Fruit fly (Drosophila melanogaster) whole organism, embryonic: ENCODE data around the gene cana.
A peak's percentile ranks its signal among the peaks of the same experiment; 100 is the strongest.

Experiments
- Blimp-1 ChIP-seq: fragments of 200-800 bp; sonication (Bioruptor generic); optimal IDR thresholded peaks from 3 replicates; lab custom pipeline; 2018; ENCODE audit warnings: missing biosample characterization, missing genetic modification characterization, mild to moderate bottlenecking, moderate library complexity, missing genetic modification reagents
- CG10267 ChIP-seq: fragments of 200-800 bp; sonication (Bioruptor generic); optimal IDR thresholded peaks from 2 replicates; lab custom pipeline; 2018; ENCODE audit warnings: missing biosample characterization, mild to moderate bottlenecking, missing genetic modification characterization, moderate library complexity
- CG10979 ChIP-seq: fragments of 200-800 bp; sonication (Bioruptor generic); optimal IDR thresholded peaks from 2 replicates; lab custom pipeline; 2018; ENCODE audit warnings: missing biosample characterization, mild to moderate bottlenecking, missing genetic modification characterization, moderate library complexity
- CG12659 ChIP-seq: fragments of 200-800 bp; sonication (Bioruptor generic); optimal IDR thresholded peaks from 3 replicates; lab custom pipeline; 2017; ENCODE audit warnings: mild to moderate bottlenecking, missing biosample characterization, missing genetic modification reagents, missing genetic modification characterization
- CG13424 ChIP-seq: fragments of 200-800 bp; sonication (Bioruptor generic); optimal IDR thresholded peaks from 2 replicates; lab custom pipeline; 2019; ENCODE audit warnings: missing biosample characterization, mild to moderate bottlenecking, missing genetic modification characterization, moderate library complexity
- CG14667 ChIP-seq: fragments of 200-800 bp; sonication (Bioruptor generic); IDR thresholded peaks from 2 replicates; pipeline ENCODE4 v1.3.6; 2022; ENCODE audit warnings: missing biosample characterization, missing genetic modification characterization
- CG14710 ChIP-seq: fragments of 200-800 bp; sonication (Bioruptor generic); optimal IDR thresholded peaks from 3 replicates; lab custom pipeline; 2019; ENCODE audit warnings: missing biosample characterization, mild to moderate bottlenecking, missing genetic modification characterization, moderate library complexity
- CG15696 ChIP-seq: fragments of 200-800 bp; sonication (Bioruptor generic); optimal IDR thresholded peaks from 2 replicates; lab custom pipeline; 2019; ENCODE audit warnings: missing biosample characterization, mild to moderate bottlenecking, missing genetic modification characterization, moderate library complexity
- CG17361 ChIP-seq: fragments of 200-800 bp; sonication (Bioruptor generic); IDR thresholded peaks from 3 replicates; pipeline ENCODE4 v1.3.6; 2022; ENCODE audit warnings: missing biosample characterization, missing genetic modification characterization
- CG18262 ChIP-seq: fragments of 200-800 bp; optimal IDR thresholded peaks from 3 replicates; lab custom pipeline; 2019; ENCODE audit warnings: missing biosample characterization, mild to moderate bottlenecking, missing genetic modification characterization, moderate library complexity
- CG2712 ChIP-seq: fragments of 200-800 bp; optimal IDR thresholded peaks from 3 replicates; lab custom pipeline; 2019; ENCODE audit warnings: missing biosample characterization, mild to moderate bottlenecking, missing genetic modification characterization, moderate library complexity
- CG32772 ChIP-seq: fragments of 200-800 bp; sonication (Bioruptor generic); IDR thresholded peaks from 2 replicates; pipeline ENCODE4 v1.3.6; 2022; ENCODE audit warnings: missing biosample characterization, missing genetic modification characterization
- CG3281 ChIP-seq: fragments of 200-800 bp; sonication (Bioruptor generic); optimal IDR thresholded peaks from 3 replicates; lab custom pipeline; 2017; ENCODE audit warnings: missing biosample characterization, mild to moderate bottlenecking, missing genetic modification characterization
- CG4730 ChIP-seq: fragments of 200-800 bp; sonication (Bioruptor generic); IDR thresholded peaks from 2 replicates; pipeline ENCODE4 v1.3.6; 2022; ENCODE audit warnings: missing biosample characterization, missing genetic modification characterization
- CG4820 ChIP-seq: fragments of 200-800 bp; sonication (Bioruptor generic); optimal IDR thresholded peaks from 3 replicates; lab custom pipeline; 2016; ENCODE audit warnings: missing biosample characterization, missing genetic modification characterization
- CG6689 ChIP-seq: fragments of 200-800 bp; sonication (Bioruptor generic); IDR thresholded peaks from 2 replicates; pipeline ENCODE4 v1.3.6; 2022; ENCODE audit warnings: missing biosample characterization, missing genetic modification characterization
- CG6791 ChIP-seq: fragments of 200-800 bp; sonication (Bioruptor generic); IDR thresholded peaks from 3 replicates; pipeline ENCODE4 v1.3.6; 2022; ENCODE audit warnings: missing biosample characterization, missing genetic modification characterization; ENCODE audit not compliant: partially characterized antibody
- CG8765 ChIP-seq: fragments of 200-800 bp; sonication (Bioruptor generic); IDR thresholded peaks from 2 replicates; pipeline ENCODE4 v1.3.6; 2022; ENCODE audit warnings: missing biosample characterization, missing genetic modification characterization
- CG9797 ChIP-seq: fragments of 200-800 bp; sonication (Bioruptor generic); optimal IDR thresholded peaks from 3 replicates; lab custom pipeline; 2018; ENCODE audit warnings: missing biosample characterization, mild to moderate bottlenecking, missing genetic modification characterization
- CTCF ChIP-seq: fragments of 200-800 bp; sonication (Bioruptor generic); optimal IDR thresholded peaks from 2 replicates; lab custom pipeline; 2017; ENCODE audit warnings: missing biosample characterization, mild to moderate bottlenecking, missing genetic modification characterization, moderate library complexity
- CrebB ChIP-seq: fragments of 200-800 bp; sonication (Bioruptor generic); optimal IDR thresholded peaks from 3 replicates; lab custom pipeline; 2018; ENCODE audit warnings: missing biosample characterization, mild to moderate bottlenecking, missing genetic modification characterization
- D19A ChIP-seq: fragments of 200-800 bp; optimal IDR thresholded peaks from 3 replicates; lab custom pipeline; 2019; ENCODE audit warnings: missing biosample characterization, mild to moderate bottlenecking, missing genetic modification characterization, moderate library complexity
- Doc2 ChIP-seq: fragments of 200-800 bp; sonication (Bioruptor generic); IDR thresholded peaks from 2 replicates; pipeline ENCODE4 v1.3.6; 2022; ENCODE audit warnings: missing biosample characterization, missing genetic modification characterization
- Drgx ChIP-seq: fragments of 200-800 bp; sonication (Bioruptor generic); IDR thresholded peaks from 2 replicates; pipeline ENCODE4 v1.3.6; 2022; ENCODE audit warnings: missing biosample characterization, missing genetic modification characterization
- ERR ChIP-seq: fragments of 200-800 bp; sonication (Bioruptor generic); optimal IDR thresholded peaks from 2 replicates; lab custom pipeline; 2016; ENCODE audit warnings: missing biosample characterization, missing genetic modification characterization
- Ets65A ChIP-seq: fragments of 200-800 bp; sonication (Bioruptor generic); peaks from one replicate; lab custom pipeline; 2016; ENCODE audit warnings: missing biosample characterization, missing genetic modification characterization
- Fer3 ChIP-seq: fragments of 200-800 bp; sonication (Bioruptor generic); optimal IDR thresholded peaks from 2 replicates; lab custom pipeline; 2018; ENCODE audit warnings: missing biosample characterization, mild to moderate bottlenecking, missing genetic modification characterization, moderate library complexity
- Gsc ChIP-seq: fragments of 200-800 bp; sonication (Bioruptor generic); IDR thresholded peaks from 2 replicates; pipeline ENCODE4 v1.3.6; 2022; ENCODE audit warnings: missing biosample characterization, missing genetic modification characterization
- Gug ChIP-seq: fragments of 200-800 bp; sonication (Bioruptor generic); IDR thresholded peaks from 4 replicates; pipeline ENCODE4 v1.3.6; 2022; ENCODE audit warnings: missing biosample characterization, missing genetic modification characterization
- HLH3B ChIP-seq: fragments of 200-800 bp; sonication (Bioruptor generic); IDR thresholded peaks from 2 replicates; pipeline ENCODE4 v1.3.6; 2022; ENCODE audit warnings: missing biosample characterization, missing genetic modification characterization
- MTF-1 ChIP-seq: fragments of 200-800 bp; sonication (Bioruptor generic); optimal IDR thresholded peaks from 2 replicates; lab custom pipeline; 2018; ENCODE audit warnings: missing biosample characterization, mild to moderate bottlenecking, missing genetic modification characterization, borderline replicate concordance
- NC2β ChIP-seq: fragments of 200-800 bp; sonication (Bioruptor generic); optimal IDR thresholded peaks from 2 replicates; lab custom pipeline; 2016; ENCODE audit warnings: missing biosample characterization, missing genetic modification characterization
- Opbp ChIP-seq: fragments of 200-800 bp; sonication (Bioruptor generic); IDR thresholded peaks from 3 replicates; pipeline ENCODE4 v1.3.6; 2022; ENCODE audit warnings: missing biosample characterization, missing genetic modification characterization; ENCODE audit not compliant: partially characterized antibody
- ara ChIP-seq: fragments of 200-800 bp; sonication (Bioruptor generic); IDR thresholded peaks from 2 replicates; pipeline ENCODE4 v1.3.6; 2022; ENCODE audit warnings: missing biosample characterization, missing genetic modification characterization
- cad ChIP-seq: fragments of >200 bp; optimal IDR thresholded peaks from 2 replicates; lab custom pipeline; 2017; ENCODE audit warnings: missing biosample characterization, missing genetic modification characterization
- cg ChIP-seq: fragments of 200-800 bp; sonication (Bioruptor generic); optimal IDR thresholded peaks from 3 replicates; lab custom pipeline; 2019; ENCODE audit warnings: missing biosample characterization, mild to moderate bottlenecking, missing genetic modification characterization, moderate library complexity
- chif ChIP-seq, 2 experiments: fragments of 200-800 bp; sonication (Bioruptor generic); optimal IDR thresholded peaks; 3 replicates each; lab custom pipeline; 2016; ENCODE audit warnings: missing biosample characterization in 2 of 2, missing genetic modification characterization in 2 of 2
- dan ChIP-seq: fragments of 200-800 bp; sonication (Bioruptor generic); IDR thresholded peaks from 2 replicates; pipeline ENCODE4 v1.3.6; 2022; ENCODE audit warnings: missing biosample characterization, missing genetic modification characterization
- eve ChIP-seq, 2 experiments: fragments of >200 bp; optimal IDR thresholded peaks; 2 replicates each; lab custom pipeline; 2017; ENCODE audit warnings: missing biosample characterization in 2 of 2, missing genetic modification characterization in 2 of 2
- ewg ChIP-seq: fragments of 200-800 bp; sonication (Bioruptor generic); optimal IDR thresholded peaks from 3 replicates; lab custom pipeline; 2017; ENCODE audit warnings: mild to moderate bottlenecking, missing biosample characterization, missing genetic modification reagents, missing genetic modification characterization
- fd102C ChIP-seq: fragments of 200-800 bp; sonication (Bioruptor generic); optimal IDR thresholded peaks from 2 replicates; lab custom pipeline; 2018; ENCODE audit warnings: missing biosample characterization, mild to moderate bottlenecking, missing genetic modification characterization, moderate library complexity
- fu2 ChIP-seq: fragments of 200-800 bp; sonication (Bioruptor generic); optimal IDR thresholded peaks from 2 replicates; lab custom pipeline; 2016; ENCODE audit warnings: missing biosample characterization, missing genetic modification characterization
- gt ChIP-seq: fragments of 200-800 bp; sonication (Bioruptor generic); IDR thresholded peaks from 2 replicates; pipeline ENCODE4 v1.3.6; 2022; ENCODE audit warnings: missing biosample characterization, missing genetic modification characterization
- nmo ChIP-seq: fragments of 200-800 bp; sonication (Bioruptor generic); optimal IDR thresholded peaks from 2 replicates; lab custom pipeline; 2018; ENCODE audit warnings: missing biosample characterization, mild to moderate bottlenecking, missing genetic modification characterization, moderate library complexity
- phol ChIP-seq: fragments of 200-800 bp; sonication (Bioruptor generic); optimal IDR thresholded peaks from 3 replicates; lab custom pipeline; 2018; ENCODE audit warnings: missing biosample characterization, mild to moderate bottlenecking, missing genetic modification characterization, moderate library complexity
- so ChIP-seq: fragments of 200-800 bp; sonication (Bioruptor generic); IDR thresholded peaks from 3 replicates; pipeline ENCODE4 v1.3.6; 2022; ENCODE audit warnings: missing biosample characterization, missing genetic modification characterization
- tin ChIP-seq: fragments of 200-800 bp; sonication (Bioruptor generic); optimal IDR thresholded peaks from 3 replicates; lab custom pipeline; 2016; ENCODE audit warnings: missing biosample characterization, missing genetic modification characterization
- trh ChIP-seq: fragments of 200-800 bp; sonication (Bioruptor generic); optimal IDR thresholded peaks from 2 replicates; lab custom pipeline; 2016; ENCODE audit warnings: missing biosample characterization, missing genetic modification characterization
- vvl ChIP-seq: fragments of 200-800 bp; sonication (Bioruptor generic); IDR thresholded peaks from 2 replicates; pipeline ENCODE4 v1.3.6; 2022; ENCODE audit warnings: missing biosample characterization, missing genetic modification characterization
- zen ChIP-seq: fragments of 200-800 bp; sonication (Bioruptor generic); optimal IDR thresholded peaks from 3 replicates; lab custom pipeline; 2018; ENCODE audit warnings: missing biosample characterization, mild to moderate bottlenecking, missing genetic modification characterization, moderate library complexity
- zen2 ChIP-seq: fragments of 200-800 bp; sonication (Bioruptor generic); IDR thresholded peaks from 3 replicates; pipeline ENCODE4 v1.3.6; 2022; ENCODE audit warnings: missing biosample characterization, missing genetic modification characterization; ENCODE audit not compliant: partially characterized antibody

cana gene

dm6 chr2L:11326373-11326772, 56.8 kb downstream of the cana start (continued):
- TF ChIP-seq nmo (GFP tag; lab: Kevin White, UChicago) (peak; percentile 26), so (GFP tag; lab: Robert Waterston, UW) (no peak), ERR (no peak), fd102C (GFP tag; lab: Kevin White, UChicago) (no peak), cg (GFP tag; lab: Kevin White, UChicago) (no peak), CG4730 (GFP tag; lab: Robert Waterston, UW) (0 out of 2 replicates have a peak, but pooled peaks have one; percentile 10), CG32772 (peak; percentile 38; the same call in 1 of the 2 replicates), ewg (GFP tag; lab: Kevin White, UChicago) (no peak), gt (GFP tag; lab: Robert Waterston, UW) (no peak), cad (no peak), Drgx (GFP tag; lab: Robert Waterston, UW) (no peak), CG12659 (GFP tag; lab: Kevin White, UChicago) (no peak), D19A (peak; percentile 11), CG3281 (GFP tag; lab: Kevin White, UChicago) (no peak), CTCF (GFP tag; lab: Kevin White, UChicago) (no peak), zen2 (GFP tag; lab: Robert Waterston, UW) (no peak), Doc2 (GFP tag; lab: Robert Waterston, UW) (no peak), CG14710 (tag; lab: Kevin White, UChicago) (peak; percentile 43), Blimp-1 (peak; percentile 6), vvl (GFP tag; lab: Robert Waterston, UW) (0 out of 2 replicates have a peak, but pooled peaks have one; percentile 30), eve (GFP tag; optimal IDR thresholded peaks at IDR 0.05; lab: Kevin White, UChicago) (peak in 1 of 2 experiments; percentile 10), Opbp (GFP tag; lab: Robert Waterston, UW) (no peak), phol (tag; lab: Kevin White, UChicago) (peak; percentile 31), CG6791 (no peak), CG4820 (peak; percentile 7), fu2 (GFP tag; lab: Kevin White, UChicago) (no peak), CrebB (tag; lab: Kevin White, UChicago) (no peak), CG18262 (tag; lab: Kevin White, UChicago) (peak; percentile 65), tin (GFP tag; lab: Kevin White, UChicago) (peak; percentile 11), trh (GFP tag; lab: Kevin White, UChicago) (no peak), NC2β (GFP tag; lab: Kevin White, UChicago) (no peak), CG10267 (peak; percentile 39), Gug (GFP tag; lab: Robert Waterston, UW) (no peak), zen (tag; lab: Kevin White, UChicago) (no peak), dan (peak; percentile 56; the same call in 1 of the 2 replicates), CG17361 (GFP tag; lab: Robert Waterston, UW) (0 out of 3 replicates have a peak, but pooled peaks have one; percentile 31), chif (GFP tag; optimal IDR thresholded peaks at IDR 0.05; lab: Kevin White, UChicago) (no peak), Ets65A (GFP tag; lab: Kevin White, UChicago) (peak; percentile 56), CG10979 (tag; lab: Kevin White, UChicago) (peak; percentile 64), HLH3B (GFP tag; lab: Robert Waterston, UW) (0 out of 2 replicates have a peak, but pooled peaks have one; percentile 15), ara (GFP tag; lab: Robert Waterston, UW) (peak; percentile 61; the same call in 1 of the 2 replicates), CG6689 (GFP tag; lab: Robert Waterston, UW) (0 out of 2 replicates have a peak, but pooled peaks have one; percentile 31), MTF-1 (no peak), CG9797 (GFP tag; lab: Kevin White, UChicago) (no peak), CG14667 (peak; percentile 25; the same call in 1 of the 2 replicates), CG13424 (tag; lab: Kevin White, UChicago) (no peak), Gsc (peak; percentile 6; the same call in 1 of the 2 replicates), CG8765 (GFP tag; lab: Robert Waterston, UW) (peak; percentile 65), CG15696 (tag; lab: Kevin White, UChicago) (peak; percentile 69), Fer3 (tag; lab: Kevin White, UChicago) (no peak), CG2712 (peak; percentile 72)
